Worm (Caenorhabditis elegans): Measurements from ENCODE around the gene Y54G2A.36.

DNA sequence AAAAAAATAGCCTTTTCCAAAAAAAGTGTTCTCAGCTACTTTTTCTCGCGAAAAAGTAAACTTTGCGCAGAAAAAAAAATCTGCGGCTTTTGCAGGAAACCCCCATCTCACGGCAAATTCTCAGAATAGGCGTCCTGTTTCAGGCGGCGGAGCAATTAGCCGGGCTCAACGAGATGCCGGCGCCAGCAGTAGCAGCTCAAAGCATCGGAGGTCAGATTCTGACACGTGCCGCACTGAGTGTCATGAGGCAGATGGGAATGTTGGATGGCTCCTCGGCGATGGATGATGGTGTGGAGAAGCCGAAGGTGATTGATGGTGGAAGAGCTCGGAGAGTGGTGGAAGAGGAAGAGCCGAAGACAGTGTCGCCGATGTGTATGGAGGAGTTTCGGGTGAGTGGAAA lies 10.2 kb upstream of the Y54G2A.36 start:
- TF ChIP-seq flt-1 (GFP tag; IDR thresholded peaks at IDR 0.05), result no peak
- TF ChIP-seq cog-1 (tag; optimal IDR thresholded peaks at IDR 0.05), result no peak
- no peak for TF ChIP-seq ztf-29 (GFP tag; IDR thresholded peaks at IDR 0.05)
- no peak for TF ChIP-seq ref-1 (GFP tag; conservative IDR thresholded peaks at IDR 0.05)
